Fruit fly (Drosophila melanogaster) whole organism, wandering third instar larva: Measurements from ENCODE around the gene egh.

Source experiments
- CG32264 ChIP-seq: fragments of 200-800 bp; sonication (Bioruptor generic); optimal IDR thresholded peaks from 2 replicates; lab custom pipeline; 2016; ENCODE audit warnings: missing biosample characterization, missing genetic modification characterization
- CG9705 ChIP-seq: fragments of 200-800 bp; sonication (Bioruptor generic); optimal IDR thresholded peaks from 2 replicates; lab custom pipeline; 2018; ENCODE audit warnings: missing biosample characterization, mild to moderate bottlenecking, missing genetic modification characterization
- Dfd ChIP-seq: fragments of >200 bp; optimal IDR thresholded peaks from 2 replicates; lab custom pipeline; 2017; ENCODE audit warnings: missing biosample characterization, missing genetic modification characterization
- Dif ChIP-seq: fragments of 200-275, 200-300 bp; sonication (Bioruptor generic); optimal IDR thresholded peaks from 2 replicates; lab custom pipeline; 2018; ENCODE audit warnings: missing biosample characterization, missing genetic modification characterization; ENCODE audit not compliant: partially characterized antibody
- GATAd ChIP-seq: sonication (Bioruptor generic); optimal IDR thresholded peaks from 2 replicates; lab custom pipeline; 2016; ENCODE audit warnings: missing biosample characterization, missing genetic modification characterization
- HLH106 ChIP-seq: fragments of 200-800 bp; optimal IDR thresholded peaks from 3 replicates; lab custom pipeline; 2019; ENCODE audit warnings: missing biosample characterization, mild to moderate bottlenecking, missing genetic modification characterization, moderate library complexity
- Hnf4 ChIP-seq: fragments of 200-800 bp; sonication (Bioruptor generic); optimal IDR thresholded peaks from 2 replicates; lab custom pipeline; 2016; ENCODE audit warnings: missing biosample characterization, mild to moderate bottlenecking, missing genetic modification characterization
- Hr78 ChIP-seq: fragments of >200 bp; optimal IDR thresholded peaks from 2 replicates; lab custom pipeline; 2017; ENCODE audit warnings: missing biosample characterization, missing genetic modification characterization
- Hr83 ChIP-seq: fragments of 200-300 bp; sonication (Bioruptor generic); optimal IDR thresholded peaks from 2 replicates; lab custom pipeline; 2016; ENCODE audit warnings: missing biosample characterization, mild to moderate bottlenecking, missing genetic modification characterization, moderate library complexity; ENCODE audit not compliant: poor library complexity, severe bottlenecking
- Jra ChIP-seq: sonication (Bioruptor generic); optimal IDR thresholded peaks from 2 replicates; lab custom pipeline; 2016; ENCODE audit warnings: missing biosample characterization, missing genetic modification characterization
- Mio ChIP-seq: sonication (Bioruptor generic); optimal IDR thresholded peaks from 2 replicates; lab custom pipeline; 2016; ENCODE audit warnings: missing biosample characterization, missing genetic modification characterization
- Myc ChIP-seq: fragments of >200 bp; optimal IDR thresholded peaks from 2 replicates; lab custom pipeline; 2017
- N ChIP-seq: fragments of >200 bp; optimal IDR thresholded peaks from 2 replicates; lab custom pipeline; 2018; ENCODE audit warnings: missing biosample characterization, missing external identifiers, missing genetic modification characterization
- OdsH ChIP-seq: fragments of 200-800 bp; sonication (Bioruptor generic); optimal IDR thresholded peaks from 2 replicates; lab custom pipeline; 2016; ENCODE audit warnings: missing biosample characterization, mild to moderate bottlenecking, missing genetic modification characterization
- Rel ChIP-seq, 2 experiments: fragments of 200-800 bp; sonication (Bioruptor generic) in 1 of 2; optimal IDR thresholded peaks; 2 replicates in 1 of 2; 3 replicates in 1 of 2; lab custom pipeline; 2016 to 2019; ENCODE audit warnings: mild to moderate bottlenecking in 2 of 2, missing biosample characterization in 2 of 2, missing genetic modification characterization in 2 of 2, moderate library complexity in 1 of 2
- Sp1 ChIP-seq: fragments of 200-800 bp; sonication (Bioruptor generic); optimal IDR thresholded peaks from 3 replicates; lab custom pipeline; 2019; ENCODE audit warnings: missing biosample characterization, mild to moderate bottlenecking, missing genetic modification characterization, moderate library complexity
- Vsx2 ChIP-seq: fragments of 200-300, 225-300 bp; sonication (Bioruptor generic); optimal IDR thresholded peaks from 2 replicates; lab custom pipeline; 2018; ENCODE audit warnings: missing biosample characterization, missing genetic modification characterization; ENCODE audit not compliant: partially characterized antibody
- br ChIP-seq: fragments of 200-800 bp; sonication (Bioruptor generic); optimal IDR thresholded peaks from 2 replicates; lab custom pipeline; 2016; ENCODE audit warnings: missing biosample characterization, missing genetic modification characterization
- brk ChIP-seq: fragments of 200-800 bp; sonication (Bioruptor generic); optimal IDR thresholded peaks from 2 replicates; lab custom pipeline; 2016; ENCODE audit warnings: missing biosample characterization, mild to moderate bottlenecking, missing genetic modification characterization
- dl ChIP-seq, 2 experiments: fragments of 175-275, 200-275 bp in 1 of 2; fragments of 200-275 bp in 1 of 2; sonication (Bioruptor generic); optimal IDR thresholded peaks; lab custom pipeline; 2018; ENCODE audit warnings: mild to moderate bottlenecking in 2 of 2, missing biosample characterization in 2 of 2, missing genetic modification characterization in 2 of 2, moderate library complexity in 2 of 2; ENCODE audit not compliant: partially characterized antibody in 2 of 2, insufficient read depth in 1 of 2
- dsf ChIP-seq: sonication (Bioruptor generic); optimal IDR thresholded peaks from 2 replicates; lab custom pipeline; 2016; ENCODE audit warnings: missing biosample characterization, missing genetic modification characterization, borderline replicate concordance
- ey ChIP-seq: fragments of 200-800 bp; sonication (Bioruptor generic); optimal IDR thresholded peaks from 2 replicates; lab custom pipeline; 2016; ENCODE audit warnings: missing biosample characterization, missing genetic modification characterization
- foxo ChIP-seq, 2 experiments: fragments of 200-800 bp; sonication (Bioruptor generic); optimal IDR thresholded peaks; 2 replicates in 1 of 2; 3 replicates in 1 of 2; lab custom pipeline; 2016 to 2017; ENCODE audit warnings: missing biosample characterization in 2 of 2, missing genetic modification characterization in 2 of 2
- fru ChIP-seq: fragments of 200-800 bp; sonication (Bioruptor generic); optimal IDR thresholded peaks from 3 replicates; lab custom pipeline; 2016; ENCODE audit warnings: missing biosample characterization, mild to moderate bottlenecking, missing genetic modification characterization
- h ChIP-seq: fragments of 200-800 bp; sonication (Bioruptor generic); optimal IDR thresholded peaks from 3 replicates; lab custom pipeline; 2016; ENCODE audit warnings: missing biosample characterization, mild to moderate bottlenecking, missing genetic modification characterization
- jim ChIP-seq: fragments of 175-275, 200-325 bp; sonication (Bioruptor generic); optimal IDR thresholded peaks from 2 replicates; lab custom pipeline; 2016; ENCODE audit warnings: missing biosample characterization, mild to moderate bottlenecking, missing genetic modification characterization
- lola ChIP-seq: fragments of >200 bp; optimal IDR thresholded peaks from 2 replicates; lab custom pipeline; 2017; ENCODE audit warnings: missing biosample characterization, missing genetic modification characterization
- psq ChIP-seq: fragments of 200-800 bp; sonication (Bioruptor generic); optimal IDR thresholded peaks from 3 replicates; lab custom pipeline; 2017; ENCODE audit warnings: missing biosample characterization, mild to moderate bottlenecking, missing genetic modification characterization, moderate library complexity
- rgr ChIP-seq: fragments of 200-800 bp; sonication (Bioruptor generic); optimal IDR thresholded peaks from 3 replicates; lab custom pipeline; 2016; ENCODE audit warnings: missing biosample characterization, mild to moderate bottlenecking, missing genetic modification characterization
- sv ChIP-seq: fragments of 200-800 bp; sonication (Bioruptor generic); optimal IDR thresholded peaks from 3 replicates; lab custom pipeline; 2016; ENCODE audit warnings: missing biosample characterization, missing genetic modification characterization
- tai ChIP-seq: sonication (Bioruptor generic); optimal IDR thresholded peaks from 2 replicates; lab custom pipeline; 2016; ENCODE audit warnings: missing biosample characterization, missing genetic modification characterization
- usp ChIP-seq: fragments of >200 bp; optimal IDR thresholded peaks from 2 replicates; lab custom pipeline; 2017; ENCODE audit warnings: missing biosample characterization, missing genetic modification characterization
- woc ChIP-seq: sonication (Bioruptor generic); optimal IDR thresholded peaks from 2 replicates; lab custom pipeline; 2016; ENCODE audit warnings: missing biosample characterization, mild to moderate bottlenecking, missing genetic modification characterization

egh gene

DNA sequence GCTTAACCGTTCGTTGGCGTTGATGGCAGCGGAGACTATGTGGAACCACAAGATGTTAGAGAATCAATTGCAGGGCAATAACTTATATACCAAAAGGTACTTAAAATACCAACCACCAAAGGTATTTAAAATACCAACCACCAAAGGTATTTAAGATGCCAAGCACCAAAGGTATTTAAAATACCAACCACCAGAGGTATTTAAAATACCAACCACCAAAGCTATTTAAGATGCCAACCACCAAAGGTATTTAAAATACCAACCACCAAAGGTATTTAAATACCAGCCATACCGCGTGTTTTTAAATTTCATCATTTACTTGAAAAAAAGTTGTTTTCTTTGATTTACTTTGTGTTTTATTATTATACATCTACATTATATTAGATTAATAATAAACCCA is 29.1 kb downstream of the egh start:
- TF ChIP-seq N (GFP tag; lab: Kevin White, UChicago): no peak
- TF ChIP-seq Jra (GFP tag; lab: Kevin White, UChicago): no peak
- no peak for TF ChIP-seq dl (GFP tag; optimal IDR thresholded peaks at IDR 0.05; lab: Kevin White, UChicago; ENCODE audit: insufficient read depth in 1 of 2, partially characterized antibody in 2 of 2)
- TF ChIP-seq Myc (lab: Kevin White, UChicago): no peak

DNA sequence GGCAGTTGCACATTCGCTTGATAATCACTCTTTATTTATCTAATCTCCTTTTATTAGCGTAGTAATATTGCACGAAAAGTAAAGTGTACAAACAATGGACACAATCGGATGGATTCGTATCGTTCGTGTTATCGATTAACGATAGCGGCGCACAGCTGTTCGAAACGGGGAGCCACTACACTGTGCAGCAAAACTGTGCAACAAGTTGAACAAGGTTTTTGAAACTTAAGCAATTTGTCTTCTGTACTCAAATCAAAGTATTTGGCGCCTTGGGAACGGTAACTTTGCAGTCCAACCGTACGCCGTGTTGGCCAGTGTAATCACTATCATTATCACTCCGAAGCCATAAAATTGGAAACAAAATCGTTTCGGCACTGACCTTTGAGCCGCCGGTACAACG is 31.3 kb downstream of the egh start, which contains the start of the genes Tsp3A and Seipin:
Gene Tsp3A, minus strand, starts transcription at position 88 of the 400 bp plus-strand sequence.
Gene Seipin, plus strand, starts transcription at position 149 of the 400 bp plus-strand sequence.
- TF ChIP-seq Hr83 (GFP tag; lab: Kevin White, UChicago) (peak; percentile 52), Sp1 (peak; percentile 81), ey (GFP tag; lab: Kevin White, UChicago) (peak; percentile 86), CG32264 (GFP tag; lab: Kevin White, UChicago) (peak; percentile 62), Dfd (GFP tag; lab: Kevin White, UChicago) (no peak), dsf (GFP tag; lab: Kevin White, UChicago) (no peak), brk (GFP tag; lab: Kevin White, UChicago) (no peak), br (GFP tag; lab: Kevin White, UChicago) (peak; percentile 85), h (GFP tag; lab: Kevin White, UChicago) (peak; percentile 90), fru (peak; percentile 89), sv (GFP tag; lab: Kevin White, UChicago) (peak; percentile 62), CG9705 (GFP tag; lab: Kevin White, UChicago) (peak; percentile 45), GATAd (GFP tag; lab: Kevin White, UChicago) (no peak), Mio (peak; percentile 70), HLH106 (peak; percentile 82), dl (GFP tag; optimal IDR thresholded peaks at IDR 0.05; lab: Kevin White, UChicago; ENCODE audit: insufficient read depth in 1 of 2, partially characterized antibody in 2 of 2) (no peak), lola (GFP tag; lab: Kevin White, UChicago) (no peak), OdsH (GFP tag; lab: Kevin White, UChicago) (peak; percentile 84), rgr (GFP tag; lab: Kevin White, UChicago) (peak; percentile 90), foxo (GFP tag; optimal IDR thresholded peaks at IDR 0.05; lab: Kevin White, UChicago) (peak; percentile 65 to 90), Rel (GFP tag; optimal IDR thresholded peaks at IDR 0.05; lab: Kevin White, UChicago) (peak; percentile 54), Rel (tag; optimal IDR thresholded peaks at IDR 0.05; lab: Kevin White, UChicago) (peak; percentile 96), psq (peak; percentile 77)

DNA sequence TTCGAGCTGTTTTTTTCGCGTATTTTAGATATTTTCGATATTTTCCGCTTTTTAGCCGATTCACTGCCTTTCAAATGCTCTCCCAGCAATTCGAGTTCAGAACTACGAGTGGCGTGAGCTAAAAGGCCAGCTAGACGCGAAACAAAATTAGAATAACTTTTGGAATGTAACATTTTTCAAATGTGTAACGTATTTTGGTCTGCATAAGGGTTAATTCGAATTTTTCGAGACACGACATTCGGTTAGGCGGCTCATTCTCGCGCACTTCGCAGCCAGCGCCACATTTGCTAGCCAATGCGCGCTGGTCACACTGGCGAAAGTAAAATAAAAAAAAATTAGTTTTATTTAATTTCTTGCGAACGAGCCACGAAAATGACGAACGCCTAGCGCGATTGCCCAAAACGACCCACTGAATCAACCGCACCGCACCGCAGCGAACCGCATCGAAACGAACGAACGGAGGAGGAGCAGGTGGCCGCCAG is 36.3 kb downstream of the egh start, which contains the start of the genes brv3 and Pi4KIIIalpha:
Gene brv3, minus strand, starts transcription at position 51 of the 482 bp plus-strand sequence.
Gene Pi4KIIIalpha, plus strand, starts transcription at position 280 of the 482 bp plus-strand sequence.
- no peak for TF ChIP-seq GATAd (GFP tag; lab: Kevin White, UChicago)
- no peak for TF ChIP-seq foxo (GFP tag; optimal IDR thresholded peaks at IDR 0.05; lab: Kevin White, UChicago)
- no peak for TF ChIP-seq ey (GFP tag; lab: Kevin White, UChicago)
- no peak for TF ChIP-seq jim (GFP tag; lab: Kevin White, UChicago)
- TF ChIP-seq HLH106: no peak
- no peak for TF ChIP-seq usp (GFP tag; lab: Kevin White, UChicago)
- TF ChIP-seq fru: no peak
- TF ChIP-seq Hr78 (GFP tag; lab: Kevin White, UChicago): no peak
- TF ChIP-seq Hnf4 (GFP tag; lab: Kevin White, UChicago): no peak
- TF ChIP-seq Hr83 (GFP tag; lab: Kevin White, UChicago): no peak
- TF ChIP-seq Dif (GFP tag; lab: Kevin White, UChicago): no peak
- no peak for TF ChIP-seq CG9705 (GFP tag; lab: Kevin White, UChicago)
- no peak for TF ChIP-seq Dfd (GFP tag; lab: Kevin White, UChicago)
- no peak for TF ChIP-seq OdsH (GFP tag; lab: Kevin White, UChicago)
- no peak for TF ChIP-seq br (GFP tag; lab: Kevin White, UChicago)
- TF ChIP-seq rgr (GFP tag; lab: Kevin White, UChicago): no peak
- no peak for TF ChIP-seq sv (GFP tag; lab: Kevin White, UChicago)
- no peak for TF ChIP-seq woc (GFP tag; lab: Kevin White, UChicago)
- no peak for TF ChIP-seq tai
- TF ChIP-seq Vsx2 (GFP tag; lab: Kevin White, UChicago): no peak
